Worm (Caenorhabditis elegans) whole organism, L4 larva: Measurements from ENCODE around the gene nhr-277.
A peak's percentile ranks its signal among the peaks of the same experiment; 100 is the strongest.
"Not testable (repeated sequence)": the region's sequence is repeated elsewhere in the genome, so short reads cannot be mapped to it uniquely, and the experiment has no call there.

Experiments
- D1046.2 ChIP-seq: fragments of 200-800 bp; sonication (Bioruptor generic); IDR thresholded peaks from 2 replicates; pipeline ENCODE4 v1.3.6; 2022; ENCODE audit warnings: missing genetic modification characterization, missing compliant biosample characterization
- Y105C5A.15 ChIP-seq: fragments of 200-800 bp; sonication (Bioruptor generic); IDR thresholded peaks from 2 replicates; pipeline ENCODE4 v1.3.6; 2022; ENCODE audit warnings: missing genetic modification characterization, missing compliant biosample characterization
- Y48G9A.11 ChIP-seq: fragments of 200-800 bp; sonication (Bioruptor generic); IDR thresholded peaks from 2 replicates; pipeline ENCODE4 v1.3.6; 2022; ENCODE audit warnings: missing genetic modification reagents, missing genetic modification characterization, missing compliant biosample characterization
- Y75B8A.6 ChIP-seq: fragments of 200-800 bp; sonication (Bioruptor generic); IDR thresholded peaks from 2 replicates; pipeline ENCODE4 v1.3.6; 2022; ENCODE audit warnings: missing genetic modification reagents, missing genetic modification characterization, missing compliant biosample characterization
- aha-1 ChIP-seq: fragments of 150-350 bp; peaks from one replicate; lab custom pipeline; 2014; ENCODE audit warnings: missing biosample characterization, missing genetic modification characterization
- ceh-32 ChIP-seq: sonication (generic microtip); optimal IDR thresholded peaks from 2 replicates; lab custom pipeline; 2016; ENCODE audit warnings: mild to moderate bottlenecking, missing genetic modification characterization, missing compliant biosample characterization; ENCODE audit not compliant: poor library complexity
- ctbp-1 ChIP-seq: fragments of 200-800 bp; sonication (Bioruptor generic); IDR thresholded peaks from 2 replicates; pipeline ENCODE4 v1.3.6; 2022; ENCODE audit warnings: missing genetic modification reagents, missing genetic modification characterization, missing compliant biosample characterization
- daf-16 ChIP-seq, 3 experiments: sonication (generic microtip); optimal IDR thresholded peaks; 2 replicates each; lab custom pipeline; 2016 to 2017; ENCODE audit warnings: missing genetic modification characterization in 3 of 3, missing genetic modification reagents in 3 of 3, mild to moderate bottlenecking in 2 of 3, missing compliant biosample characterization in 2 of 3, missing biosample characterization in 1 of 3, moderate library complexity in 1 of 3
- daf-8 ChIP-seq: fragments of 200-800 bp; sonication (Bioruptor generic); IDR thresholded peaks from 2 replicates; pipeline ENCODE4 v1.3.6; 2022; ENCODE audit warnings: missing genetic modification characterization, missing compliant biosample characterization
- dmd-8 ChIP-seq: fragments of 200-800 bp; sonication (Bioruptor generic); IDR thresholded peaks from 2 replicates; pipeline ENCODE4 v1.3.6; 2022; ENCODE audit warnings: missing genetic modification characterization, missing compliant biosample characterization
- dpl-1 ChIP-seq: fragments of 150-350 bp; optimal IDR thresholded peaks from 2 replicates; lab custom pipeline; 2014; ENCODE audit warnings: missing biosample characterization, missing genetic modification reagents, missing genetic modification characterization
- dve-1 ChIP-seq: sonication (generic microtip); optimal IDR thresholded peaks from 2 replicates; lab custom pipeline; 2017; ENCODE audit warnings: antibody characterized with exemption, mild to moderate bottlenecking, missing genetic modification characterization, missing compliant biosample characterization; ENCODE audit not compliant: insufficient read depth
- egl-43 ChIP-seq: fragments of 200-800 bp; sonication (Bioruptor generic); IDR thresholded peaks from 2 replicates; pipeline ENCODE4 v1.3.6; 2022; ENCODE audit warnings: missing genetic modification reagents, missing genetic modification characterization, missing compliant biosample characterization
- hlh-11 ChIP-seq: fragments of 200-800 bp; sonication (Bioruptor generic); optimal IDR thresholded peaks from 2 replicates; lab custom pipeline; 2018; ENCODE audit warnings: mild to moderate bottlenecking, missing genetic modification characterization, missing compliant biosample characterization
- hmg-1.1 ChIP-seq: fragments of 200-800 bp; sonication (Bioruptor generic); IDR thresholded peaks from 2 replicates; pipeline ENCODE4 v1.3.6; 2022; ENCODE audit warnings: missing genetic modification reagents, missing genetic modification characterization, missing compliant biosample characterization
- lim-7 ChIP-seq: fragments of 200-800 bp; sonication (Bioruptor generic); IDR thresholded peaks from 2 replicates; pipeline ENCODE4 v1.3.6; 2022; ENCODE audit warnings: missing genetic modification characterization, missing compliant biosample characterization
- lin-1 ChIP-seq: fragments of 200-800 bp; sonication (Bioruptor generic); IDR thresholded peaks from 2 replicates; pipeline ENCODE4 v1.3.6; 2022; ENCODE audit warnings: missing genetic modification reagents, missing genetic modification characterization, missing compliant biosample characterization
- lin-38 ChIP-seq: fragments of 200-800 bp; sonication (Bioruptor generic); IDR thresholded peaks from 2 replicates; pipeline ENCODE4 v1.3.6; 2022; ENCODE audit warnings: missing genetic modification reagents, missing genetic modification characterization, missing compliant biosample characterization
- lsy-2 ChIP-seq, 2 experiments: fragments of 150-350 bp in 1 of 2; sonication (generic microtip) in 1 of 2; optimal IDR thresholded peaks; 2 replicates each; lab custom pipeline; 2014 to 2017; ENCODE audit warnings: missing biosample characterization in 2 of 2, missing genetic modification characterization in 2 of 2
- madf-5 ChIP-seq, 2 experiments: fragments of 200-800 bp; sonication (Bioruptor generic); IDR thresholded peaks; 2 replicates each; pipeline ENCODE4 v1.3.6; 2022; ENCODE audit warnings: missing compliant biosample characterization in 2 of 2, missing genetic modification characterization in 2 of 2
- mdt-29 ChIP-seq: fragments of 200-800 bp; sonication (Bioruptor generic); IDR thresholded peaks from 2 replicates; pipeline ENCODE4 v1.3.6; 2022; ENCODE audit warnings: missing genetic modification reagents, missing genetic modification characterization, missing compliant biosample characterization
- mep-1 ChIP-seq: fragments of 150-350 bp; sonication (generic microtip); optimal IDR thresholded peaks from 3 replicates; lab custom pipeline; 2014; ENCODE audit warnings: missing biosample characterization, missing genetic modification characterization
- mxl-2 ChIP-seq: fragments of 200-800 bp; sonication (Bioruptor generic); conservative IDR thresholded peaks from 2 replicates; pipeline ENCODE4 v1.3.6; 2022; ENCODE audit warnings: missing genetic modification reagents, missing genetic modification characterization, missing compliant biosample characterization
- nhr-102 ChIP-seq: sonication (generic microtip); optimal IDR thresholded peaks from 2 replicates; lab custom pipeline; 2016; ENCODE audit warnings: mild to moderate bottlenecking, missing genetic modification characterization, moderate library complexity, missing compliant biosample characterization
- nhr-76 ChIP-seq: fragments of 150-350 bp; optimal IDR thresholded peaks from 2 replicates; lab custom pipeline; 2014; ENCODE audit warnings: missing biosample characterization, missing genetic modification characterization
- nhr-77 ChIP-seq: fragments of 150-350 bp; optimal IDR thresholded peaks from 2 replicates; lab custom pipeline; 2014; ENCODE audit warnings: missing biosample characterization, missing genetic modification characterization
- pha-4 ChIP-seq, 2 experiments: fragments of 150-350 bp in 1 of 2; fragments of 200-800 bp in 1 of 2; sonication (Bioruptor generic) in 1 of 2; IDR thresholded peaks in 1 of 2; optimal IDR thresholded peaks in 1 of 2; 2 replicates each; pipeline versions ENCODE4 v1.3.6 to Lab custom; 2014 to 2022; ENCODE audit warnings: missing genetic modification characterization in 2 of 2, missing genetic modification reagents in 2 of 2, missing biosample characterization in 1 of 2, missing compliant biosample characterization in 1 of 2
- saeg-2 ChIP-seq: fragments of 200-800 bp; sonication (Bioruptor generic); IDR thresholded peaks from 2 replicates; pipeline ENCODE4 v1.3.6; 2022; ENCODE audit warnings: missing genetic modification reagents, missing genetic modification characterization, missing compliant biosample characterization
- snpc-1.2 ChIP-seq: fragments of 200-800 bp; sonication (Bioruptor generic); IDR thresholded peaks from 2 replicates; pipeline ENCODE4 v1.3.6; 2022; ENCODE audit warnings: missing genetic modification reagents, missing genetic modification characterization, missing compliant biosample characterization
- spr-1 ChIP-seq: sonication (generic microtip); optimal IDR thresholded peaks from 2 replicates; lab custom pipeline; 2016; ENCODE audit warnings: mild to moderate bottlenecking, missing genetic modification characterization, missing compliant biosample characterization
- tag-97 ChIP-seq: fragments of 200-800 bp; sonication (Bioruptor generic); IDR thresholded peaks from 2 replicates; pipeline ENCODE4 v1.3.6; 2022; ENCODE audit warnings: missing genetic modification characterization, missing compliant biosample characterization
- unc-130 ChIP-seq: sonication (generic microtip); optimal IDR thresholded peaks from 2 replicates; lab custom pipeline; 2016; ENCODE audit warnings: missing genetic modification reagents, missing genetic modification characterization, missing compliant biosample characterization
- unc-39 ChIP-seq: sonication (generic microtip); optimal IDR thresholded peaks from 2 replicates; lab custom pipeline; 2017; ENCODE audit warnings: missing biosample characterization, missing genetic modification characterization
- unc-62 ChIP-seq, 3 experiments: fragments of 150-350 bp in 1 of 3; sonication (generic microtip); optimal IDR thresholded peaks in 2 of 3; peaks in 1 of 3; 1 replicate in 1 of 3; 2 replicates in 2 of 3; lab custom pipeline; 2014 to 2017; ENCODE audit warnings: missing biosample characterization in 3 of 3, missing genetic modification characterization in 3 of 3, missing genetic modification reagents in 3 of 3, missing genotype in 1 of 3
- vab-7 ChIP-seq: fragments of 200-800 bp; sonication (Bioruptor generic); IDR thresholded peaks from 2 replicates; pipeline ENCODE4 v1.3.6; 2022; ENCODE audit warnings: missing genetic modification reagents, missing genetic modification characterization, missing compliant biosample characterization
- zfp-3 ChIP-seq: fragments of 200-800 bp; sonication (Bioruptor generic); conservative IDR thresholded peaks from 2 replicates; pipeline ENCODE4 v1.3.6; 2022; ENCODE audit warnings: missing genetic modification reagents, missing genetic modification characterization, missing compliant biosample characterization

nhr-277 gene

DNA sequence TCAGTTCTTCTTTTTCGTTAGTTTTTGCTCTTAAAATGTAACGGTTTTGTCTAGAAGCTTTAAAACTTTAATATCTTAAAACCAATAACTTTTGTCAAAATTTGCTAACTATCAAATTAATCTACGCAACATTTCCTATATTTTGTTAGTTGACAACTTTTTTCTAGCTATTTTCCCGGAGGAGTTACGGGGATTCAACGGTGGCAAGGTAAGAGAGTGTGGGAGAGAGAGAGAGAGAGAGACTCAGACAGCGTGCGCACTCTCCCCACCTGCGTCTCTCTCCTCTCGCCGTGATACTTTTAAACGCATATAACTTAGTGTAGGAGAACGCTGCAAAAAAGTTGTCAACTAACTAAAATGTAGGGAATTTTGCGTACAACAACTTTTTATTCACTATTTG, 10.7 kb downstream of the nhr-277 start:
- TF ChIP-seq unc-130, result no peak
- no peak for TF ChIP-seq lin-1
- no peak for TF ChIP-seq tag-97
- no peak for TF ChIP-seq dmd-8 (GFP tag; lab: Robert Waterston, UW)
- no peak for TF ChIP-seq lsy-2 (tag; optimal IDR thresholded peaks at IDR 0.05; lab: Kevin White, UChicago)
- no peak for TF ChIP-seq mxl-2
- no peak for TF ChIP-seq aha-1 (tag; lab: Kevin White, UChicago)
- TF ChIP-seq nhr-76 (tag; lab: Kevin White, UChicago), result no peak
- TF ChIP-seq D1046.2 (GFP tag; lab: Robert Waterston, UW), result no peak
- no peak for TF ChIP-seq Y48G9A.11 (GFP tag; lab: Robert Waterston, UW)
- no peak for TF ChIP-seq hlh-11 (tag; lab: Kevin White, UChicago)
- TF ChIP-seq nhr-77 (tag; lab: Kevin White, UChicago), result no peak
- no peak for TF ChIP-seq ceh-32 (tag; lab: Kevin White, UChicago)

DNA sequence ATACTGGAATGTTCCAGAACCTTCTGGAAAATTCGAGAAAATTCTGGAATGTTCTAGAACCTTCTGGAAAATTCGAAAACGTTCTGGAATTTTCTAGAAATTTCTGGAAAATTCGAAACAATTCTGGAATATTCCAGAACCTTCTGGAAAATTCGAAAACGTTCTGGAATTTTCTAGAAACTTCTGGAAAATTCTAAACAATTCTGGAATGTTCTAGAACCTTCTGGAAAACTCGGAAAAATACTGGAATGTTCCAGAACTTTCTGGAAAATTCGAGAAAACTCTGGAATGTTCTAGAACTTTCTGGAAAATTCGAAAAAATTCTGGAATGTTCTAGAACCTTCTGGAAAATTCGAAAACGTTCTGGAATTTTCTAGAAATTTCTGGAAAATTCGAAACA, 12.7 kb downstream of the nhr-277 start:
- peak; percentile 43; the same call in 1 of the 2 replicates for TF ChIP-seq lin-38 (GFP tag; lab: Robert Waterston, UW)
- TF ChIP-seq mdt-29 (GFP tag; lab: Robert Waterston, UW), result peak; percentile 91
- TF ChIP-seq madf-5 (GFP tag; IDR thresholded peaks at IDR 0.05; lab: Robert Waterston, UW), result peak in 1 of 2 experiments; percentile 46; a peak in 1 of 4 replicates
- TF ChIP-seq snpc-1.2, result 0 out of 2 replicates have a peak, but pooled peaks have one; percentile 51
- TF ChIP-seq Y105C5A.15, result peak; percentile 79; the same call in 1 of the 2 replicates
- peak; percentile 65 for TF ChIP-seq pha-4 (GFP tag; IDR thresholded peaks at IDR 0.05; lab: Robert Waterston, UW)
- TF ChIP-seq pha-4 (tag; optimal IDR thresholded peaks at IDR 0.05; lab: Kevin White, UChicago), result not testable (repeated sequence)
- peak; percentile 64 for TF ChIP-seq ctbp-1

DNA sequence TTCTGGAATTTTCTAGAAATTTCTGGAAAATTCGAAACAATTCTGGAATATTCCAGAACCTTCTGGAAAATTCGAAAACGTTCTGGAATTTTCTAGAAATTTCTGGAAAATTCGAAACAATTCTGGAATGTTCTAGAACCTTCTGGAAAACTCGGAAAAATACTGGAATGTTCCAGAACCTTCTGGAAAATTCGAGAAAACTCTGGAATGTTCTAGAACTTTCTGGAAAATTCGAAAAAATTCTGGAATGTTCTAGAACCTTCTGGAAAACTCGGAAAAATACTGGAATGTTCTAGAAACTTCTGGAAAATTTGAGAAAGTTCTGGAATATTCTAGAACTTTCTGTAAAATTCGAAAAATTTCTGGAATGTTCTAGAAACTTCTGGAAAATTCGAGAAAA, 13.3 kb downstream of the nhr-277 start:
- peak; percentile 59 for TF ChIP-seq lin-38 (GFP tag; lab: Robert Waterston, UW)
- TF ChIP-seq saeg-2 (GFP tag; lab: Robert Waterston, UW), result peak; percentile 59; the same call in 1 of the 2 replicates
- TF ChIP-seq egl-43, result peak; percentile 57; the same call in 1 of the 2 replicates
- 0 out of 2 replicates have a peak, but pooled peaks have one; percentile 34 for TF ChIP-seq zfp-3 (GFP tag; lab: Robert Waterston, UW)
- TF ChIP-seq D1046.2 (GFP tag; lab: Robert Waterston, UW), result 0 out of 2 replicates have a peak, but pooled peaks have one; percentile 56
- peak; percentile 54; the same call in 1 of the 2 replicates for TF ChIP-seq lin-1
- peak; percentile 54; the same call in 1 of the 2 replicates for TF ChIP-seq ctbp-1
- TF ChIP-seq Y105C5A.15, result peak; percentile 92
- TF ChIP-seq mdt-29 (GFP tag; lab: Robert Waterston, UW), result peak; percentile 89
- TF ChIP-seq madf-5 (GFP tag; IDR thresholded peaks at IDR 0.05; lab: Robert Waterston, UW), result 0 out of 4 replicates have a peak, but pooled peaks of 1 of the 2 experiments have one; percentile 21
- TF ChIP-seq, all 104 proteins: peak for 10; not testable (repeated sequence) for 94

DNA sequence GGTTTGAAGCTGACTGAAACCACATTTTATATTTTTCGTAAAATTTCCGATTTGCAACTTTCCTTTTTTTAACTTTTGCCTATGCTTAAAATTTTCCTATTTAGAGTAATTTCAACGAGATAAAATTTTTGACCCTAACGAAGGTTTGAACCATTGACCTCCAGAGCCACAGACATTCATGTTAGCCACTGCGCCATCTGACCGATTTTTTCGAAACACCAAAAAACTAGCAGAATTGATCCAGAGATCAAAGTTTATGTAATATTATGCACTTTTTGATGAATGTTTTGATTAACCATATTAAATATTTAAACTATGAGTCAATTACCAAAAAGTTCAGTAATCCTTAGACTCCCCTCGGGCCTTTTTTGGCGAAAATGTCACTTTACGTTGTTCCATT, 15.3 kb downstream of the nhr-277 start:
- peak; percentile 59 for TF ChIP-seq aha-1 (tag; lab: Kevin White, UChicago)
- TF ChIP-seq daf-8, result no peak
- TF ChIP-seq hmg-1.1 (GFP tag; lab: Robert Waterston, UW), result no peak
- TF ChIP-seq nhr-102 (tag; lab: Kevin White, UChicago), result no peak
- TF ChIP-seq Y75B8A.6, result no peak
- no peak for TF ChIP-seq unc-130
- TF ChIP-seq unc-62 (GFP tag; optimal IDR thresholded peaks at IDR 0.05 in 1 of 2; lab: Kevin White, UChicago), result peak in 1 of 2 experiments; percentile 66
- TF ChIP-seq unc-62 (tag; optimal IDR thresholded peaks at IDR 0.05; lab: Kevin White, UChicago), result no peak

DNA sequence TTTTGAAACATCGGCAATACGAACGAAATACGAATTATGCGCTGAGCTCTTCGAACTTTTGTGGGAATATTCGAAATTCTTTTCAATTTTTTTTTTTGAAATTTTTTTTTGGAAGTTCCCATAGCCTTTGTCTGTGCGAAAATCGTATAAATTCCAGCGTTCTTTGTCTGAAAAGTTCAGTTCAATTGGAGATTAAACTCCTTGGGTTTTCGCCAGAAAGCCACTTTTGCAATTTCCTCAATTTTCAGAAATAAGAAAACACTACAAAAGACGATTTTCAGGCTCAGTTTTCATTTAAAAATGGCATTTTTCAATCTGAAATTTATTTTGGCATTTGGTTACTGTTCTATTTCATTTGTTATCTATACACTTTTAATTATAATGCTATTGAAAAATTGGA, 16.4 kb downstream of the nhr-277 start, which contains the start of gene Y54G2A.38:
Y54G2A.38 (plus strand) TSS at position 301 of the 400 bp plus-strand sequence.
- TF ChIP-seq dpl-1 (GFP tag; lab: Kevin White, UChicago) (no peak), vab-7 (GFP tag; lab: Robert Waterston, UW) (no peak), unc-39 (tag; lab: Kevin White, UChicago) (no peak), hmg-1.1 (GFP tag; lab: Robert Waterston, UW) (no peak), mdt-29 (GFP tag; lab: Robert Waterston, UW) (no peak), spr-1 (no peak), lim-7 (no peak), mep-1 (tag; lab: Kevin White, UChicago) (no peak), daf-16 (GFP tag; optimal IDR thresholded peaks at IDR 0.05; lab: Kevin White, UChicago) (no peak), daf-16 (tag; optimal IDR thresholded peaks at IDR 0.05; lab: Kevin White, UChicago) (no peak), ctbp-1 (no peak), dve-1 (no peak), lin-38 (GFP tag; lab: Robert Waterston, UW) (no peak)
- TF ChIP-seq, all 104 proteins: peak for 0
